Fruit fly (Drosophila melanogaster): ENCODE data around the gene CG9396.

CG9396 gene

DNA sequence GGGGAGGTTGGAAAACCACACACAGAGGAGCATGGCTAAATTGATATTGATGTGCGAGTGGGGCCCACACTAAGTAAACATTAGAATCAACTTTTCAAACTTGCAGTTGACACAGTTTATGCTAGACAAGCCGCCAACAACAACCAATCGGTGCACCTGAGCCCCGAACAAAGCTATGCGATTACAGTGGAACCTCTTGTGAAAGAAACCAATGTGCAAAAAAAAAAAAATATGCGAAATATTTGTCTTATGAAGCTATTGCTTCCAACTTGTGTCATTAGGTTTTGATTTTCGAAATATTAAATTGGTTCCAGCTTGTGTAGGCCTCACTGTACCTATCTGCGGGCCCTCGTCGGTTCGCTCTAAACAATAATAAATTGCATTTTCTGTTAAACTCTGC, 46.9 kb upstream of the CG9396 start (continued):
- peak in 1 of 2 experiments; percentile 43 for TF ChIP-seq Hr78 (GFP tag; optimal IDR thresholded peaks at IDR 0.05)
- TF ChIP-seq nom (GFP tag; optimal IDR thresholded peaks at IDR 0.05) = no peak
- TF ChIP-seq odd (GFP tag; optimal IDR thresholded peaks at IDR 0.05) = peak; percentile 34
- peak; percentile 8 for TF ChIP-seq D19A (tag; optimal IDR thresholded peaks at IDR 0.05)
- no peak for TF ChIP-seq CG2129 (GFP tag; IDR thresholded peaks at IDR 0.05; ENCODE audit: partially characterized antibody)
- TF ChIP-seq usp (GFP tag; optimal IDR thresholded peaks at IDR 0.05) = no peak
- no peak for TF ChIP-seq grn (GFP tag; optimal IDR thresholded peaks at IDR 0.05)
- peak; percentile 84 for TF ChIP-seq sens-2 (GFP tag; IDR thresholded peaks at IDR 0.05)
- peak; percentile 70 for TF ChIP-seq CG17385 (GFP tag; optimal IDR thresholded peaks at IDR 0.05)
- peak; percentile 50 for TF ChIP-seq gt (GFP tag; IDR thresholded peaks at IDR 0.05)
- TF ChIP-seq dati (GFP tag; IDR thresholded peaks at IDR 0.05) = peak; percentile 70
- TF ChIP-seq CG8281 (tag; optimal IDR thresholded peaks at IDR 0.05) = peak; percentile 28
- no peak for TF ChIP-seq Opbp (GFP tag; IDR thresholded peaks at IDR 0.05; ENCODE audit: partially characterized antibody)
- TF ChIP-seq ab (GFP tag; optimal IDR thresholded peaks at IDR 0.05) = peak; percentile 71
- no peak for TF ChIP-seq Dll (GFP tag; IDR thresholded peaks at IDR 0.05; ENCODE audit: partially characterized antibody)
- peak in 1 of 2 experiments; percentile 87 for TF ChIP-seq bsh (GFP tag; optimal IDR thresholded peaks at IDR 0.05)
- TF ChIP-seq NFAT (GFP tag; IDR thresholded peaks at IDR 0.05) = peak; percentile 53
- peak; percentile 30 for TF ChIP-seq scrt (GFP tag; optimal IDR thresholded peaks at IDR 0.05)
- peak; percentile 62 for TF ChIP-seq CG1529 (GFP tag; optimal IDR thresholded peaks at IDR 0.05)
- no peak for TF ChIP-seq h (optimal IDR thresholded peaks at IDR 0.05)
- TF ChIP-seq Mrtf (GFP tag; IDR thresholded peaks at IDR 0.05) = peak; percentile 79
- TF ChIP-seq Ptx1 (GFP tag; IDR thresholded peaks at IDR 0.05) = peak; percentile 83
- TF ChIP-seq CG7745 (tag; optimal IDR thresholded peaks at IDR 0.05) = no peak
- peak; percentile 25 for TF ChIP-seq Lhr (GFP tag; optimal IDR thresholded peaks at IDR 0.05)
- no peak for TF ChIP-seq gfzf (GFP tag; optimal IDR thresholded peaks at IDR 0.05)
- peak; percentile 57 for TF ChIP-seq CG3281 (GFP tag; optimal IDR thresholded peaks at IDR 0.05)
- peak; percentile 77 for TF ChIP-seq CG14014 (GFP tag; IDR thresholded peaks at IDR 0.05)
- TF ChIP-seq CG13775 (GFP tag; optimal IDR thresholded peaks at IDR 0.05) = peak; percentile 45
- no peak for TF ChIP-seq CG7987 (GFP tag; optimal IDR thresholded peaks at IDR 0.05)
- peak; percentile 26 for TF ChIP-seq crc (GFP tag; optimal IDR thresholded peaks at IDR 0.05)
- TF ChIP-seq Asciz (GFP tag; optimal IDR thresholded peaks at IDR 0.05) = peak; percentile 71
- TF ChIP-seq B-H2 (GFP tag; optimal IDR thresholded peaks at IDR 0.05) = no peak
- TF ChIP-seq ERR (GFP tag; optimal IDR thresholded peaks at IDR 0.05) = no peak
- peak; percentile 27 for TF ChIP-seq Sry-δ (GFP tag; optimal IDR thresholded peaks at IDR 0.05)
- TF ChIP-seq CG3847 (GFP tag; IDR thresholded peaks at IDR 0.05) = peak; percentile 55
- no peak for TF ChIP-seq CG42726 (GFP tag; IDR thresholded peaks at IDR 0.05; ENCODE audit: partially characterized antibody)
- peak; percentile 48 for TF ChIP-seq Oaz (GFP tag; IDR thresholded peaks at IDR 0.05)
- TF ChIP-seq pb (GFP tag; optimal IDR thresholded peaks at IDR 0.05) = peak; percentile 42
- TF ChIP-seq Optix (GFP tag; IDR thresholded peaks at IDR 0.05) = peak; percentile 89
- TF ChIP-seq Dip3 (GFP tag; optimal IDR thresholded peaks at IDR 0.05) = peak; percentile 60
- peak; percentile 77 for TF ChIP-seq CG4730 (GFP tag; IDR thresholded peaks at IDR 0.05)
- peak; percentile 65; the same call in 2 of the 3 replicates for TF ChIP-seq Aef1 (GFP tag; IDR thresholded peaks at IDR 0.05)
- TF ChIP-seq sug (tag; optimal IDR thresholded peaks at IDR 0.05) = no peak
- TF ChIP-seq pho (GFP tag; optimal IDR thresholded peaks at IDR 0.05) = peak; percentile 35
- no peak for TF ChIP-seq Ravus (GFP tag; IDR thresholded peaks at IDR 0.05)
- peak; percentile 79 for TF ChIP-seq CG5245 (GFP tag; optimal IDR thresholded peaks at IDR 0.05)
- no peak for TF ChIP-seq CG12104 (GFP tag; optimal IDR thresholded peaks at IDR 0.05)
- TF ChIP-seq CG10565 (GFP tag; optimal IDR thresholded peaks at IDR 0.05) = peak; percentile 10
- TF ChIP-seq Dbx (GFP tag; IDR thresholded peaks at IDR 0.05) = 0 out of 3 replicates have a peak, but pooled peaks have one; percentile 43
- TF ChIP-seq grau (tag; optimal IDR thresholded peaks at IDR 0.05) = peak; percentile 90
- TF ChIP-seq dpn (GFP tag; optimal IDR thresholded peaks at IDR 0.05) = peak; percentile 67 to 76

All from whole organism, embryonic.